Fruit fly (Drosophila melanogaster) whole organism, prepupa: ENCODE results near the gene msi.

ENCODE experiments used
- Blimp-1 ChIP-seq: fragments of 200-800 bp; sonication (Bioruptor generic); optimal IDR thresholded peaks from 3 replicates; lab custom pipeline; 2017; ENCODE audit warnings: missing biosample characterization, missing genetic modification characterization, mild to moderate bottlenecking, moderate library complexity, missing genetic modification reagents
- CG10631 ChIP-seq: fragments of 200-800 bp; sonication (Bioruptor generic); optimal IDR thresholded peaks from 2 replicates; lab custom pipeline; 2016; ENCODE audit warnings: missing biosample characterization, missing genetic modification characterization
- CG10669 ChIP-seq: fragments of 200-800 bp; sonication (Bioruptor generic); optimal IDR thresholded peaks from 3 replicates; lab custom pipeline; 2018; ENCODE audit warnings: missing biosample characterization, mild to moderate bottlenecking, missing genetic modification characterization, moderate library complexity
- CG11294 ChIP-seq: fragments of 200-800 bp; sonication (Bioruptor generic); IDR thresholded peaks from 2 replicates; pipeline ENCODE4 v1.3.6; 2022; ENCODE audit warnings: missing biosample characterization, missing genetic modification characterization
- CG11762 ChIP-seq: fragments of 200-800 bp; sonication (Bioruptor generic); optimal IDR thresholded peaks from 3 replicates; lab custom pipeline; 2016; ENCODE audit warnings: missing biosample characterization, missing genetic modification characterization; ENCODE audit not compliant: insufficient read depth
- CG11902 ChIP-seq: fragments of 200-800 bp; sonication (Bioruptor generic); optimal IDR thresholded peaks from 3 replicates; lab custom pipeline; 2016; ENCODE audit warnings: missing biosample characterization, missing genetic modification characterization
- CG15336 ChIP-seq: fragments of 200-800 bp; sonication (Bioruptor generic); IDR thresholded peaks from 2 replicates; pipeline ENCODE4 v1.3.6; 2022; ENCODE audit warnings: missing biosample characterization, missing genetic modification characterization
- CG1621 ChIP-seq: fragments of 200-800 bp; sonication (Bioruptor generic); optimal IDR thresholded peaks from 3 replicates; lab custom pipeline; 2018; ENCODE audit warnings: missing biosample characterization, mild to moderate bottlenecking, missing genetic modification characterization
- CG3032 ChIP-seq: fragments of 200-800 bp; optimal IDR thresholded peaks from 2 replicates; lab custom pipeline; 2019; ENCODE audit warnings: missing biosample characterization, mild to moderate bottlenecking, missing genetic modification characterization, moderate library complexity
- CG32006 ChIP-seq: fragments of 200-800 bp; sonication (Bioruptor generic); optimal IDR thresholded peaks from 3 replicates; lab custom pipeline; 2017; ENCODE audit warnings: missing biosample characterization, mild to moderate bottlenecking, missing genetic modification characterization
- CG34406 ChIP-seq: fragments of 200-800 bp; sonication (Bioruptor generic); optimal IDR thresholded peaks from 3 replicates; lab custom pipeline; 2016; ENCODE audit warnings: missing biosample characterization, missing genetic modification characterization
- CG3919 ChIP-seq: fragments of 200-800 bp; sonication (Bioruptor generic); optimal IDR thresholded peaks from 3 replicates; lab custom pipeline; 2016; ENCODE audit warnings: missing biosample characterization, missing genetic modification characterization
- CG4318 ChIP-seq: fragments of 200-800 bp; sonication (Bioruptor generic); optimal IDR thresholded peaks from 3 replicates; lab custom pipeline; 2017; ENCODE audit warnings: missing biosample characterization, mild to moderate bottlenecking, missing genetic modification characterization
- CG6163 ChIP-seq: fragments of 200-800 bp; sonication (Bioruptor generic); IDR thresholded peaks from 3 replicates; pipeline ENCODE4 v1.3.6; 2022; ENCODE audit warnings: missing biosample characterization, missing genetic modification characterization
- CG6792 ChIP-seq: fragments of 200-800 bp; sonication (Bioruptor generic); optimal IDR thresholded peaks from 3 replicates; lab custom pipeline; 2016; ENCODE audit warnings: missing biosample characterization, missing genetic modification characterization
- CG6808 ChIP-seq: fragments of 200-800 bp; sonication (Bioruptor generic); optimal IDR thresholded peaks from 3 replicates; lab custom pipeline; 2017; ENCODE audit warnings: missing biosample characterization, missing genetic modification characterization, mild to moderate bottlenecking, moderate library complexity, missing genetic modification reagents
- CG6854 ChIP-seq: fragments of 200-800 bp; sonication (Bioruptor generic); optimal IDR thresholded peaks from 2 replicates; lab custom pipeline; 2017; ENCODE audit warnings: missing biosample characterization, mild to moderate bottlenecking, missing genetic modification characterization
- CG7368 ChIP-seq: fragments of 200-800 bp; sonication (Bioruptor generic); optimal IDR thresholded peaks from 3 replicates; lab custom pipeline; 2016; ENCODE audit warnings: missing biosample characterization, missing genetic modification characterization
- CG8119 ChIP-seq: fragments of 200-800 bp; sonication (Bioruptor generic); IDR thresholded peaks from 3 replicates; pipeline ENCODE4 v1.3.6; 2022; ENCODE audit warnings: missing biosample characterization, missing genetic modification characterization
- CG9139 ChIP-seq: fragments of 200-800 bp; sonication (Bioruptor generic); optimal IDR thresholded peaks from 3 replicates; lab custom pipeline; 2017; ENCODE audit warnings: missing biosample characterization, mild to moderate bottlenecking, missing genetic modification characterization
- Eip75B ChIP-seq: fragments of 200-800 bp; sonication (Bioruptor generic); optimal IDR thresholded peaks from 3 replicates; lab custom pipeline; 2016; ENCODE audit warnings: missing biosample characterization, missing genetic modification characterization
- Eip78C ChIP-seq: fragments of 200-800 bp; sonication (Bioruptor generic); peaks from one replicate; lab custom pipeline; 2016; ENCODE audit warnings: missing biosample characterization, missing genetic modification characterization
- Eip93F ChIP-seq: fragments of 200-800 bp; sonication (Bioruptor generic); optimal IDR thresholded peaks from 2 replicates; lab custom pipeline; 2016; ENCODE audit warnings: missing biosample characterization, mild to moderate bottlenecking, missing genetic modification characterization
- Ets21C ChIP-seq: fragments of 200-800 bp; sonication (Bioruptor generic); optimal IDR thresholded peaks from 3 replicates; lab custom pipeline; 2016; ENCODE audit warnings: missing biosample characterization, missing genetic modification characterization
- Ets96B ChIP-seq: fragments of 200-800 bp; optimal IDR thresholded peaks from 2 replicates; lab custom pipeline; 2019; ENCODE audit warnings: missing biosample characterization, mild to moderate bottlenecking, missing genetic modification characterization, moderate library complexity
- Gug ChIP-seq: fragments of 200-800 bp; sonication (Bioruptor generic); IDR thresholded peaks from 2 replicates; pipeline ENCODE4 v1.3.6; 2022; ENCODE audit warnings: missing biosample characterization, missing genetic modification characterization
- Hr38 ChIP-seq: sonication (Bioruptor generic); optimal IDR thresholded peaks from 2 replicates; lab custom pipeline; 2016; ENCODE audit warnings: missing biosample characterization, missing genetic modification characterization
- Hr39 ChIP-seq: fragments of 200-800 bp; sonication (Bioruptor generic); optimal IDR thresholded peaks from 2 replicates; lab custom pipeline; 2016; ENCODE audit warnings: missing biosample characterization, missing genetic modification characterization
- Lpt ChIP-seq: fragments of 200-800 bp; sonication (Bioruptor generic); optimal IDR thresholded peaks from 3 replicates; lab custom pipeline; 2016; ENCODE audit warnings: missing biosample characterization, missing genetic modification characterization
- Met ChIP-seq: fragments of 200-800 bp; sonication (Bioruptor generic); optimal IDR thresholded peaks from 3 replicates; lab custom pipeline; 2016; ENCODE audit warnings: missing biosample characterization, missing genetic modification characterization
- OdsH ChIP-seq: fragments of 200-800 bp; sonication (Bioruptor generic); optimal IDR thresholded peaks from 3 replicates; lab custom pipeline; 2016; ENCODE audit warnings: missing biosample characterization, missing genetic modification characterization
- Sox102F ChIP-seq: fragments of 200-800 bp; sonication (Bioruptor generic); optimal IDR thresholded peaks from 2 replicates; lab custom pipeline; 2016; ENCODE audit warnings: missing biosample characterization, mild to moderate bottlenecking, missing genetic modification characterization
- achi ChIP-seq: fragments of 200-800 bp; sonication (Bioruptor generic); optimal IDR thresholded peaks from 3 replicates; lab custom pipeline; 2016; ENCODE audit warnings: missing biosample characterization, missing genetic modification characterization
- acj6 ChIP-seq: fragments of 200-800 bp; sonication (Bioruptor generic); optimal IDR thresholded peaks from 3 replicates; lab custom pipeline; 2016; ENCODE audit warnings: missing biosample characterization, missing genetic modification characterization
- cyc ChIP-seq: fragments of 200-800 bp; sonication (Bioruptor generic); optimal IDR thresholded peaks from 3 replicates; lab custom pipeline; 2016; ENCODE audit warnings: missing biosample characterization, missing genetic modification characterization
- dac ChIP-seq: fragments of 200-800 bp; sonication (Bioruptor generic); optimal IDR thresholded peaks from 2 replicates; lab custom pipeline; 2017; ENCODE audit warnings: missing biosample characterization, mild to moderate bottlenecking, missing genetic modification characterization
- dsx ChIP-seq: fragments of 200-800 bp; optimal IDR thresholded peaks from 3 replicates; lab custom pipeline; 2019; ENCODE audit warnings: missing biosample characterization, mild to moderate bottlenecking, missing genetic modification characterization, moderate library complexity; ENCODE audit not compliant: poor library complexity, severe bottlenecking
- eg ChIP-seq: fragments of 200-800 bp; sonication (Bioruptor generic); IDR thresholded peaks from 3 replicates; pipeline ENCODE4 v1.3.6; 2022; ENCODE audit warnings: missing biosample characterization, missing genetic modification characterization
- fd59A ChIP-seq: fragments of 200-800 bp; sonication (Bioruptor generic); optimal IDR thresholded peaks from 2 replicates; lab custom pipeline; 2017; ENCODE audit warnings: missing biosample characterization, mild to moderate bottlenecking, missing genetic modification characterization, missing genetic modification reagents
- fd85E ChIP-seq: fragments of 200-800 bp; sonication (Bioruptor generic); optimal IDR thresholded peaks from 3 replicates; lab custom pipeline; 2016; ENCODE audit warnings: missing biosample characterization, missing genetic modification characterization
- fkh ChIP-seq: fragments of 200-800 bp; sonication (Bioruptor generic); optimal IDR thresholded peaks from 3 replicates; lab custom pipeline; 2017; ENCODE audit warnings: missing biosample characterization, mild to moderate bottlenecking, missing genetic modification characterization, moderate library complexity
- lz ChIP-seq: fragments of 200-800 bp; sonication (Bioruptor generic); optimal IDR thresholded peaks from 3 replicates; lab custom pipeline; 2016; ENCODE audit warnings: missing biosample characterization, missing genetic modification characterization
- net ChIP-seq: fragments of 200-800 bp; sonication (Bioruptor generic); optimal IDR thresholded peaks from 3 replicates; lab custom pipeline; 2016; ENCODE audit warnings: missing biosample characterization, missing genetic modification characterization
- pdm3 ChIP-seq: fragments of 200-800 bp; sonication (Bioruptor generic); optimal IDR thresholded peaks from 3 replicates; lab custom pipeline; 2016; ENCODE audit warnings: missing biosample characterization, missing genetic modification characterization
- salr ChIP-seq, 2 experiments: fragments of 200-800 bp; sonication (Bioruptor generic); optimal IDR thresholded peaks; 3 replicates each; lab custom pipeline; 2016 to 2018; ENCODE audit warnings: missing biosample characterization in 2 of 2, missing genetic modification characterization in 2 of 2, mild to moderate bottlenecking in 1 of 2
- ss ChIP-seq, 2 experiments: fragments of 200-800 bp; sonication (Bioruptor generic); optimal IDR thresholded peaks; 2 replicates in 1 of 2; 3 replicates in 1 of 2; lab custom pipeline; 2017 to 2018; ENCODE audit warnings: mild to moderate bottlenecking in 2 of 2, missing biosample characterization in 2 of 2, missing genetic modification characterization in 2 of 2, moderate library complexity in 1 of 2
- svp ChIP-seq: fragments of 200-800 bp; sonication (Bioruptor generic); peaks from one replicate; lab custom pipeline; 2016; ENCODE audit warnings: missing biosample characterization, missing genetic modification characterization
- topi ChIP-seq: fragments of 200-800 bp; sonication (Bioruptor generic); optimal IDR thresholded peaks from 3 replicates; lab custom pipeline; 2016; ENCODE audit warnings: missing biosample characterization, missing genetic modification characterization

msi gene

DNA sequence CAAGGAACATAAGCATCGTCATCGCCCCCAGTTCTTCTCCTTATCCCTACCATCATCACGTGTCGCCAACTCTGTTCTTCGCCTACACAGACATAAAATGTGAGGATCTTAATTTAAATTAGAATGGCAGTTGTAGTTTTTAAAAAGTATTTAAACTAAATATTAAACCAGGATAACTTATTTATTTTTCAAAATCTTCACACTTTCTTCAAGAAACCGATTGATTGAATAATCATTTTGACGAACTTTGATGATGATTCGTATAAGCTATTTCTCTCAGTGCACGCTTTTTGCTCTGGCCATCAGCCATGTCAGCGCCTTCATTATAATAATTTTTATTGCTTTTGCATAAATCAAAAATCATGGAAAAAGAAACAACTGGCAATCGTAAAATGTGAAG lies 123.0 kb downstream of the msi start (continued):
- TF ChIP-seq CG7368, result peak; percentile 51
- TF ChIP-seq CG1621 (tag; lab: Kevin White, UChicago), result peak; percentile 34
- TF ChIP-seq fd85E (GFP tag; lab: Kevin White, UChicago), result no peak
- peak; percentile 63 for TF ChIP-seq CG10669 (GFP tag; lab: Kevin White, UChicago)
- no peak for TF ChIP-seq CG15336 (GFP tag; lab: Robert Waterston, UW)
- TF ChIP-seq CG10631 (GFP tag; lab: Kevin White, UChicago), result peak; percentile 62
- no peak for TF ChIP-seq Hr38 (GFP tag; lab: Kevin White, UChicago)
- peak; percentile 81 for TF ChIP-seq Sox102F

DNA sequence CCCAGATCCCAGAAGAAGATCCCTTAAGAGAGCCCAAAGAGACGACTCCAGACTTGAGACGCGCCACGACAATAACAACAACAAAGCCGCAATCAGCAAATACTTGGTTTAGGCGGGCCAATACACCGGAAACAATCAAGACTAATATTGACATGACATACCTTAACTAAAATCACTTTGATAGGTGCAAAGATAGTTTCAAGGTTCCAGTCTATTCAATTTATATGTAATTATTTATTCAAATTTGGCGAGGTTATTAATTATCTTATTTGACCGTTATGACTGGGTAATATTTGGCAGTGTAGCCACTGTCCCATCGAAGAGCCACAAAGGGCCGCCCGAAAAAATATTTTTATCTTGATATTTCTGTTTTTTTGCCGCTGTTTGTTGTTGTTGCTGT lies 124.5 kb downstream of the msi start:
- TF ChIP-seq OdsH, result peak; percentile 89
- peak; percentile 86 for TF ChIP-seq CG7368
- peak; percentile 98 for TF ChIP-seq Eip78C (GFP tag; lab: Kevin White, UChicago)
- no peak for TF ChIP-seq dac (GFP tag; lab: Kevin White, UChicago)
- TF ChIP-seq CG1621 (tag; lab: Kevin White, UChicago), result peak; percentile 78
- peak; percentile 42 for TF ChIP-seq Lpt (GFP tag; lab: Kevin White, UChicago)
- no peak for TF ChIP-seq CG11294 (GFP tag; lab: Robert Waterston, UW)
- peak; percentile 70 for TF ChIP-seq fd59A
- peak; percentile 83 for TF ChIP-seq dsx (GFP tag; lab: Kevin White, UChicago)
- peak; percentile 86 for TF ChIP-seq acj6 (GFP tag; lab: Kevin White, UChicago)
- peak; percentile 31; the same call in 1 of the 3 replicates for TF ChIP-seq eg (GFP tag; lab: Robert Waterston, UW)
- peak; percentile 81 for TF ChIP-seq Blimp-1 (GFP tag; lab: Kevin White, UChicago)
- TF ChIP-seq CG6163, result peak; percentile 88
- TF ChIP-seq CG9139 (GFP tag; lab: Kevin White, UChicago), result peak; percentile 69
- TF ChIP-seq CG6854 (GFP tag; lab: Kevin White, UChicago), result peak; percentile 94
- TF ChIP-seq Sox102F, result peak; percentile 92
- TF ChIP-seq net (GFP tag; lab: Kevin White, UChicago), result peak; percentile 79
- peak; percentile 94 for TF ChIP-seq Met (GFP tag; lab: Kevin White, UChicago)
- peak; percentile 42 for TF ChIP-seq fd85E (GFP tag; lab: Kevin White, UChicago)
- peak; percentile 83 for TF ChIP-seq Ets96B (tag; lab: Kevin White, UChicago)
- TF ChIP-seq salr (GFP tag; optimal IDR thresholded peaks at IDR 0.05; lab: Kevin White, UChicago), result peak; percentile 13 to 49
- TF ChIP-seq ss (GFP tag; optimal IDR thresholded peaks at IDR 0.05; lab: Kevin White, UChicago), result peak; percentile 86 to 90
- TF ChIP-seq CG4318 (GFP tag; lab: Kevin White, UChicago), result no peak
- TF ChIP-seq Ets21C, result peak; percentile 80
- TF ChIP-seq topi (GFP tag; lab: Kevin White, UChicago), result peak; percentile 93
- peak; percentile 47; the same call in 1 of the 3 replicates for TF ChIP-seq CG8119
- peak; percentile 86 for TF ChIP-seq Hr39
- TF ChIP-seq CG6792 (GFP tag; lab: Kevin White, UChicago), result peak; percentile 92
- TF ChIP-seq Eip75B, result peak; percentile 92
- peak; percentile 84 for TF ChIP-seq CG11902
- peak; percentile 52 for TF ChIP-seq CG32006 (GFP tag; lab: Kevin White, UChicago)
- peak; percentile 85 for TF ChIP-seq CG34406
- TF ChIP-seq fkh (GFP tag; lab: Kevin White, UChicago), result peak; percentile 21
- TF ChIP-seq CG10631 (GFP tag; lab: Kevin White, UChicago), result peak; percentile 86
- peak; percentile 89 for TF ChIP-seq CG6808 (GFP tag; lab: Kevin White, UChicago)
- TF ChIP-seq CG10669 (GFP tag; lab: Kevin White, UChicago), result peak; percentile 83
- peak; percentile 92 for TF ChIP-seq lz (GFP tag; lab: Kevin White, UChicago)
- TF ChIP-seq Gug (GFP tag; lab: Robert Waterston, UW), result peak; percentile 33; the same call in 1 of the 2 replicates
- TF ChIP-seq Eip93F (GFP tag; lab: Kevin White, UChicago), result peak; percentile 92
- TF ChIP-seq CG3919 (GFP tag; lab: Kevin White, UChicago), result peak; percentile 90
- peak; percentile 92 for TF ChIP-seq cyc (GFP tag; lab: Kevin White, UChicago)
- peak; percentile 86 for TF ChIP-seq achi (GFP tag; lab: Kevin White, UChicago)
- peak; percentile 31; the same call in 1 of the 2 replicates for TF ChIP-seq CG15336 (GFP tag; lab: Robert Waterston, UW)
- TF ChIP-seq svp (GFP tag; lab: Kevin White, UChicago), result peak; percentile 96
- TF ChIP-seq pdm3, result peak; percentile 85
- TF ChIP-seq CG11762 (GFP tag; lab: Kevin White, UChicago), result peak; percentile 84
- TF ChIP-seq CG3032 (tag; lab: Kevin White, UChicago), result peak; percentile 86
